Fruit fly (Drosophila melanogaster): Measurements from ENCODE around the gene CG15357.

CG15357 gene

dm6 chr2L:1938004-1938403, 7.5 kb downstream of the CG15357 start (continued):
- no peak for TF ChIP-seq CG30403 (GFP tag; optimal IDR thresholded peaks at IDR 0.05)
- no peak for TF ChIP-seq Jarid2 (GFP tag; optimal IDR thresholded peaks at IDR 0.05)
- no peak for TF ChIP-seq Myb (GFP tag; optimal IDR thresholded peaks at IDR 0.05)
- TF ChIP-seq gce (GFP tag; IDR thresholded peaks at IDR 0.05) = no peak
- TF ChIP-seq shn (GFP tag; optimal IDR thresholded peaks at IDR 0.05) = no peak
- TF ChIP-seq unc-4 (GFP tag; IDR thresholded peaks at IDR 0.05; ENCODE audit: partially characterized antibody) = peak; percentile 32
- TF ChIP-seq CG7839 (tag; optimal IDR thresholded peaks at IDR 0.05) = no peak
- no peak for TF ChIP-seq disco-r (GFP tag; optimal IDR thresholded peaks at IDR 0.05)
- TF ChIP-seq vnd (GFP tag; IDR thresholded peaks at IDR 0.05; ENCODE audit: partially characterized antibody) = peak; percentile 56; the same call in 2 of the 3 replicates
- no peak for TF ChIP-seq cg (GFP tag; optimal IDR thresholded peaks at IDR 0.05)
- no peak for TF ChIP-seq cato (GFP tag; optimal IDR thresholded peaks at IDR 0.05; ENCODE audit: borderline replicate concordance)
- TF ChIP-seq CG14710 (tag; optimal IDR thresholded peaks at IDR 0.05) = no peak
- no peak for TF ChIP-seq Med (GFP tag)
- TF ChIP-seq Dref (GFP tag; IDR thresholded peaks at IDR 0.05) = no peak
- TF ChIP-seq E2f2 (GFP tag; IDR thresholded peaks at IDR 0.05) = no peak
- no peak for TF ChIP-seq CG33557 (GFP tag; optimal IDR thresholded peaks at IDR 0.05)
- TF ChIP-seq CG1792 (GFP tag; optimal IDR thresholded peaks at IDR 0.05) = no peak
- TF ChIP-seq yki (optimal IDR thresholded peaks at IDR 0.05) = no peak
- TF ChIP-seq Dek (tag; optimal IDR thresholded peaks at IDR 0.05) = no peak
- no peak for TF ChIP-seq sqz (GFP tag; optimal IDR thresholded peaks at IDR 0.05)
- TF ChIP-seq CG14860 (GFP tag; IDR thresholded peaks at IDR 0.05; ENCODE audit: partially characterized antibody) = peak; percentile 42; the same call in 1 of the 3 replicates
- TF ChIP-seq CG1647 (GFP tag; optimal IDR thresholded peaks at IDR 0.05) = no peak
- no peak for TF ChIP-seq nau (GFP tag; optimal IDR thresholded peaks at IDR 0.05)
- TF ChIP-seq Opbp (GFP tag; IDR thresholded peaks at IDR 0.05; ENCODE audit: partially characterized antibody) = peak; percentile 84
- TF ChIP-seq CG31224 (GFP tag; IDR thresholded peaks at IDR 0.05) = no peak
- no peak for TF ChIP-seq ro (GFP tag; IDR thresholded peaks at IDR 0.05)
- no peak for TF ChIP-seq zen (tag; optimal IDR thresholded peaks at IDR 0.05)
- no peak for TF ChIP-seq caup (GFP tag; optimal IDR thresholded peaks at IDR 0.05; ENCODE audit: severe bottlenecking)
- no peak for TF ChIP-seq corto (GFP tag; optimal IDR thresholded peaks at IDR 0.05)
- TF ChIP-seq pita (GFP tag; optimal IDR thresholded peaks at IDR 0.05) = no peak
- TF ChIP-seq CG17912 (GFP tag; optimal IDR thresholded peaks at IDR 0.05) = no peak
- 0 out of 2 replicates have a peak, but pooled peaks have one; percentile 43 for TF ChIP-seq tna (GFP tag; IDR thresholded peaks at IDR 0.05; ENCODE audit: partially characterized antibody)
- TF ChIP-seq knrl (GFP tag; IDR thresholded peaks at IDR 0.05; ENCODE audit: partially characterized antibody) = peak; percentile 50; the same call in 2 of the 3 replicates
- no peak for TF ChIP-seq MESR4 (GFP tag; optimal IDR thresholded peaks at IDR 0.05)
- no peak for TF ChIP-seq crp (GFP tag; optimal IDR thresholded peaks at IDR 0.05)
- no peak for TF ChIP-seq Ada2b (GFP tag; IDR thresholded peaks at IDR 0.05)
- no peak for TF ChIP-seq BtbVII (GFP tag; optimal IDR thresholded peaks at IDR 0.05)
- no peak for TF ChIP-seq Deaf1 (tag; optimal IDR thresholded peaks at IDR 0.05)
- TF ChIP-seq Side (GFP tag; optimal IDR thresholded peaks at IDR 0.05) = no peak
- no peak for TF ChIP-seq CG14965 (GFP tag; optimal IDR thresholded peaks at IDR 0.05; ENCODE audit: borderline replicate concordance)
- no peak for TF ChIP-seq Xrp1 (GFP tag; IDR thresholded peaks at IDR 0.05)
- no peak for TF ChIP-seq Ets97D (GFP tag; optimal IDR thresholded peaks at IDR 0.05)
- TF ChIP-seq Bgb (GFP tag; IDR thresholded peaks at IDR 0.05; ENCODE audit: partially characterized antibody) = peak; percentile 74
- no peak for TF ChIP-seq dm (GFP tag; optimal IDR thresholded peaks at IDR 0.05)
- TF ChIP-seq CG1529 (GFP tag; optimal IDR thresholded peaks at IDR 0.05) = no peak
- peak; percentile 72; the same call in 2 of the 4 replicates for TF ChIP-seq chinmo (GFP tag; IDR thresholded peaks at IDR 0.05; ENCODE audit: partially characterized antibody)
- no peak for TF ChIP-seq CG17359 (tag; optimal IDR thresholded peaks at IDR 0.05)
- TF ChIP-seq hth (optimal IDR thresholded peaks at IDR 0.05) = no peak
- no peak for TF ChIP-seq kni (GFP tag; optimal IDR thresholded peaks at IDR 0.05)
- TF ChIP-seq CG16813 (GFP tag; IDR thresholded peaks at IDR 0.05; ENCODE audit: partially characterized antibody) = peak; percentile 82
